Worm (Caenorhabditis elegans) whole organism, L2 larva: ENCODE data around the gene oac-50.
A peak's percentile ranks its signal among the peaks of the same experiment; 100 is the strongest.

Source experiments
- F13H6.1 ChIP-seq: sonication (generic microtip); optimal IDR thresholded peaks from 2 replicates; lab custom pipeline; 2016; ENCODE audit warnings: missing genetic modification characterization, missing compliant biosample characterization
- ZK546.5 ChIP-seq: sonication (generic microtip); optimal IDR thresholded peaks from 2 replicates; lab custom pipeline; 2017; ENCODE audit warnings: missing biosample characterization, missing genetic modification characterization
- alr-1 ChIP-seq: fragments of 150-350 bp; optimal IDR thresholded peaks from 2 replicates; lab custom pipeline; 2014; ENCODE audit warnings: missing biosample characterization, missing genetic modification characterization
- blmp-1 ChIP-seq: sonication (generic microtip); optimal IDR thresholded peaks from 2 replicates; lab custom pipeline; 2017; ENCODE audit warnings: missing genetic modification characterization, mild to moderate bottlenecking, missing compliant biosample characterization, antibody characterized with exemption, moderate library complexity; ENCODE audit not compliant: insufficient read depth
- ceh-16 ChIP-seq: fragments of 150-350 bp; optimal IDR thresholded peaks from 2 replicates; lab custom pipeline; 2014; ENCODE audit warnings: missing biosample characterization, missing genetic modification characterization
- ceh-82 ChIP-seq: fragments of 150-350 bp; optimal IDR thresholded peaks from 2 replicates; lab custom pipeline; 2014; ENCODE audit warnings: missing biosample characterization, missing genetic modification characterization
- crh-2 ChIP-seq: sonication (generic microtip); optimal IDR thresholded peaks from 2 replicates; lab custom pipeline; 2017; ENCODE audit warnings: missing biosample characterization, missing genetic modification characterization
- egl-27 ChIP-seq: sonication (generic microtip); optimal IDR thresholded peaks from 3 replicates; lab custom pipeline; 2017; ENCODE audit warnings: missing biosample characterization, missing genetic modification reagents, missing genetic modification characterization
- elt-1 ChIP-seq: fragments of 150-350 bp; optimal IDR thresholded peaks from 2 replicates; lab custom pipeline; 2014; ENCODE audit warnings: missing biosample characterization, missing genetic modification characterization
- fos-1 ChIP-seq: fragments of 150-350 bp; optimal IDR thresholded peaks from 2 replicates; lab custom pipeline; 2014; ENCODE audit warnings: missing biosample characterization, missing genetic modification characterization
- lin-39 ChIP-seq: fragments of 150-350 bp; optimal IDR thresholded peaks from 2 replicates; lab custom pipeline; 2014; ENCODE audit warnings: missing biosample characterization, missing genetic modification reagents, missing genetic modification characterization
- mab-5 ChIP-seq: fragments of 150-350 bp; optimal IDR thresholded peaks from 2 replicates; lab custom pipeline; 2014; ENCODE audit warnings: missing biosample characterization, missing genetic modification characterization
- mbf-1 ChIP-seq: sonication (generic microtip); optimal IDR thresholded peaks from 2 replicates; lab custom pipeline; 2017; ENCODE audit warnings: missing biosample characterization, missing genetic modification characterization
- mdl-1 ChIP-seq, 2 experiments: fragments of 150-350 bp in 1 of 2; sonication (generic microtip) in 1 of 2; optimal IDR thresholded peaks; 2 replicates each; lab custom pipeline; 2017; ENCODE audit warnings: missing biosample characterization in 2 of 2, missing genetic modification characterization in 2 of 2
- nhr-10 ChIP-seq: sonication (generic microtip); optimal IDR thresholded peaks from 2 replicates; lab custom pipeline; 2017; ENCODE audit warnings: missing biosample characterization, missing genetic modification characterization
- nhr-11 ChIP-seq: fragments of 150-350 bp; optimal IDR thresholded peaks from 2 replicates; lab custom pipeline; 2014; ENCODE audit warnings: missing biosample characterization, missing genetic modification characterization
- nhr-12 ChIP-seq: fragments of 150-350 bp; optimal IDR thresholded peaks from 2 replicates; lab custom pipeline; 2014; ENCODE audit warnings: missing biosample characterization, missing genetic modification characterization
- nhr-21 ChIP-seq: fragments of 150-350 bp; optimal IDR thresholded peaks from 2 replicates; lab custom pipeline; 2014; ENCODE audit warnings: missing biosample characterization, missing genetic modification characterization
- nhr-23 ChIP-seq: fragments of 150-350 bp; optimal IDR thresholded peaks from 2 replicates; lab custom pipeline; 2014; ENCODE audit warnings: missing biosample characterization, missing genetic modification reagents, missing genetic modification characterization
- nhr-237 ChIP-seq: fragments of 150-350 bp; optimal IDR thresholded peaks from 2 replicates; lab custom pipeline; 2014; ENCODE audit warnings: missing biosample characterization, missing genetic modification characterization
- nhr-25 ChIP-seq: fragments of 150-350 bp; sonication (generic microtip); optimal IDR thresholded peaks from 3 replicates; lab custom pipeline; 2014; ENCODE audit warnings: missing biosample characterization, missing genetic modification characterization
- nhr-6 ChIP-seq: fragments of 150-350 bp; optimal IDR thresholded peaks from 2 replicates; lab custom pipeline; 2014; ENCODE audit warnings: missing biosample characterization, missing genetic modification characterization
- nhr-77 ChIP-seq: fragments of 150-350 bp; optimal IDR thresholded peaks from 2 replicates; lab custom pipeline; 2014; ENCODE audit warnings: missing biosample characterization, missing genetic modification characterization
- peb-1 ChIP-seq: fragments of 150-350 bp; optimal IDR thresholded peaks from 2 replicates; lab custom pipeline; 2014; ENCODE audit warnings: missing biosample characterization, missing genetic modification characterization
- skn-1 ChIP-seq: sonication (generic microtip); optimal IDR thresholded peaks from 2 replicates; lab custom pipeline; 2017; ENCODE audit warnings: missing biosample characterization, missing genetic modification characterization
- sma-3 ChIP-seq: sonication (generic microtip); optimal IDR thresholded peaks from 2 replicates; lab custom pipeline; 2016; ENCODE audit warnings: missing genetic modification reagents, missing genetic modification characterization, missing compliant biosample characterization
- sma-9 ChIP-seq, 2 experiments: fragments of 150-350 bp in 1 of 2; sonication (generic microtip) in 1 of 2; optimal IDR thresholded peaks; 2 replicates each; lab custom pipeline; 2014 to 2016; ENCODE audit warnings: missing genetic modification characterization in 2 of 2, mild to moderate bottlenecking in 1 of 2, missing biosample characterization in 1 of 2, missing compliant biosample characterization in 1 of 2, missing genetic modification reagents in 1 of 2, moderate library complexity in 1 of 2
- snpc-4 ChIP-seq: fragments of 150-350 bp; optimal IDR thresholded peaks from 2 replicates; lab custom pipeline; 2014; ENCODE audit warnings: missing biosample characterization, missing genetic modification characterization
- unc-39 ChIP-seq: fragments of 150-350 bp; optimal IDR thresholded peaks from 2 replicates; lab custom pipeline; 2014; ENCODE audit warnings: missing biosample characterization, missing genetic modification characterization
- unc-55 ChIP-seq: fragments of 150-350 bp; sonication (generic microtip); optimal IDR thresholded peaks from 3 replicates; lab custom pipeline; 2014; ENCODE audit warnings: missing biosample characterization, missing genetic modification reagents, missing genetic modification characterization
- unc-62 ChIP-seq: fragments of 150-350 bp; optimal IDR thresholded peaks from 2 replicates; lab custom pipeline; 2014; ENCODE audit warnings: missing biosample characterization, missing genetic modification reagents, missing genetic modification characterization
- ztf-11 ChIP-seq: sonication (generic microtip); optimal IDR thresholded peaks from 2 replicates; lab custom pipeline; 2017; ENCODE audit warnings: missing biosample characterization, missing genetic modification characterization
- ztf-4 ChIP-seq: fragments of 150-350 bp; optimal IDR thresholded peaks from 2 replicates; lab custom pipeline; 2014; ENCODE audit warnings: missing biosample characterization, missing genetic modification characterization

Gene oac-50

DNA sequence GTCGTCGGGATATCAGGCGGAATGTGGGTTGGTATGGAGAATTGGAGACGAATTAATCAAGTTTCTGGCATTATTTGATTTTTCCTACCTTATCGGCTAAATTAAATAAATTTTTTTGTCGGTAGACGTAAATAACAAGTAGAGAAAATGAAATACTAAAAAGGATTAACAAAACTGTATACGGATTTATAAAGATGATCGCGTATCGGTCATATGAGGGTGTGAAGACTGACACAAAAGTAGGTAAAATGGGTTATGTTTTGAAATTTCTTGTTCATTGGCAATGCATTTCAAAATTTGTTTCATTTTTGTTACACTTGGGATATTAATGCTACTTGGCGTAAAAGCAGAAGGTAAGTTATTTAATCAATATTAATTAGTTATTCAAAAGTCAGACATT lies 13.9 kb downstream of the oac-50 start, which contains the start of the genes C25E10.16 and C25E10.13:
Gene C25E10.16, minus strand, starts transcription at position 101 of the 400 bp plus-strand sequence.
Gene C25E10.13, plus strand, starts transcription at position 256 of the 400 bp plus-strand sequence.
- TF ChIP-seq nhr-21 (no peak), crh-2 (tag; lab: Kevin White, UChicago) (no peak), sma-3 (GFP tag; lab: Kevin White, UChicago) (no peak), nhr-77 (tag; lab: Kevin White, UChicago) (no peak), ZK546.5 (tag; lab: Kevin White, UChicago) (no peak), nhr-11 (tag; lab: Kevin White, UChicago) (no peak), mdl-1 (tag; optimal IDR thresholded peaks at IDR 0.05; lab: Kevin White, UChicago) (no peak), egl-27 (tag; lab: Kevin White, UChicago) (no peak), peb-1 (tag; lab: Kevin White, UChicago) (no peak), fos-1 (tag; lab: Kevin White, UChicago) (no peak), unc-39 (tag; lab: Kevin White, UChicago) (no peak), nhr-237 (tag; lab: Kevin White, UChicago) (no peak), mbf-1 (tag; lab: Kevin White, UChicago) (no peak), elt-1 (no peak), nhr-23 (tag; lab: Kevin White, UChicago) (no peak), unc-62 (no peak), F13H6.1 (tag; lab: Kevin White, UChicago) (no peak), nhr-25 (tag; lab: Kevin White, UChicago) (no peak), nhr-6 (no peak), sma-9 (GFP tag; optimal IDR thresholded peaks at IDR 0.05; lab: Kevin White, UChicago) (no peak), sma-9 (tag; optimal IDR thresholded peaks at IDR 0.05; lab: Kevin White, UChicago) (no peak)

DNA sequence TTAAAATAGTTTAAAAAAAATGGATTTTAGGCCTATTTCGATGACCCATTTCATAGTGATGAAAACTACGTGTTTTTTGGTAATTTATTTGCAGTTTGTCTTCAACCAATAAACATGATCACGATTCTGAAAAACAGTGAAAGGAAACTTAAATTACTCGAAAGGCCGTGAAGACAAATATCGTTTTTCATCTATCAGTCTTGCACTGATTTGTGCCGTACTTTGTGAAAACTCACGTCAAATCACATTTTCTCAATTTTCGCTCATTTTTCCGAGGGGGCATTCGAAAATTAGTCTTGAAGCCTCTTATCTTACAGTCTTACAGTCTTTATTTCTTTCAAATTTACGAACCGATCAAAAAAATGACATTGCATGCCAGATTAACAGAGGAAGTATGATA lies 14.7 kb downstream of the oac-50 start, which contains the start of gene C25E10.11:
Gene C25E10.11, minus strand, starts transcription at position 101 of the 400 bp plus-strand sequence.
- no peak for TF ChIP-seq alr-1 (tag; lab: Kevin White, UChicago)
- TF ChIP-seq sma-9 (GFP tag; optimal IDR thresholded peaks at IDR 0.05; lab: Kevin White, UChicago), result no peak
- TF ChIP-seq sma-9 (tag; optimal IDR thresholded peaks at IDR 0.05; lab: Kevin White, UChicago), result no peak
- TF ChIP-seq nhr-12 (tag; lab: Kevin White, UChicago), result no peak
- no peak for TF ChIP-seq mab-5
- no peak for TF ChIP-seq ztf-11 (tag; lab: Kevin White, UChicago)
- no peak for TF ChIP-seq nhr-10 (tag; lab: Kevin White, UChicago)
- TF ChIP-seq nhr-23 (tag; lab: Kevin White, UChicago), result no peak
- TF ChIP-seq mdl-1 (tag; optimal IDR thresholded peaks at IDR 0.05; lab: Kevin White, UChicago), result no peak
- TF ChIP-seq nhr-25 (tag; lab: Kevin White, UChicago), result no peak
- TF ChIP-seq lin-39, result no peak

ce11 chrV:9056253-9056652 lies 17.1 kb downstream of the oac-50 start, which contains the start of gene C25E10.10:
C25E10.10 (minus strand) TSS chrV:9056353.
- no peak for TF ChIP-seq ceh-16
- no peak for TF ChIP-seq nhr-21
- TF ChIP-seq snpc-4 (tag; lab: Kevin White, UChicago), result no peak
- no peak for TF ChIP-seq unc-55 (GFP tag; lab: Kevin White, UChicago)
- no peak for TF ChIP-seq nhr-25 (tag; lab: Kevin White, UChicago)
- TF ChIP-seq lin-39, result no peak
- no peak for TF ChIP-seq unc-62
- no peak for TF ChIP-seq blmp-1 (tag; lab: Kevin White, UChicago)
- TF ChIP-seq nhr-11 (tag; lab: Kevin White, UChicago), result no peak
- no peak for TF ChIP-seq mab-5
- TF ChIP-seq nhr-237 (tag; lab: Kevin White, UChicago), result no peak
- TF ChIP-seq peb-1 (tag; lab: Kevin White, UChicago), result no peak
- TF ChIP-seq ztf-4 (tag; lab: Kevin White, UChicago), result no peak
- TF ChIP-seq, all 48 proteins: peak for 0

DNA sequence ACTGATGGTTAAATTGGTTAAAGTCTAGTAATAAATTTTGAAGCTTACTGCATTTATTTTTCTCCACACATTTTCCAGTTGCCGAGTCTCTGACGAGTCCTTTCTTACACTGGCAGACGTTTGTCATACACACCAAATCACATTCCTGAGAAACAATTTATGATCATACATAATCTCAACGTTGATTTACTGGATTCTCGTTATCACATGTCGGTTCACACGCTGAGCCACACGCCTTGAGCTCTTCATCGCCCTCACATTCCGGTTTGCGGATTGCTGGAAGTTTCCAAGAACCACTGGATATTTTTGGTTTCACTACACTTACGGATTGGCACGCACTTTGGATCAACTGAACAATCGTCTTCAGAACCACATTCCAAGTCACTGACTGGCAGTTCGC lies 17.7 kb downstream of the oac-50 start:
- no peak for TF ChIP-seq elt-1
- peak; percentile 11 for TF ChIP-seq nhr-21

- TF ChIP-seq ceh-82 (tag; lab: Kevin White, UChicago) (no peak), skn-1 (no peak)
Observed at ce11 chrV:9054771-9055170, 18.6 kb downstream of the oac-50 start, which contains the start of gene swm-1. swm-1 (minus strand) TSS chrV:9054871.
